Worm (Caenorhabditis elegans): ENCODE data around the gene mrpl-2.
A peak's percentile ranks its signal among the peaks of the same experiment; 100 is the strongest.

The mrpl-2 gene

ce11 chrIV:772931-773330 is at the start of gene mrpl-2:
TSS of gene mrpl-2 (plus strand) at chrIV:773237.
- TF ChIP-seq nfya-2 (GFP tag; IDR thresholded peaks at IDR 0.05) = no peak
- TF ChIP-seq lin-54 (GFP tag; optimal IDR thresholded peaks at IDR 0.05) = peak; percentile 37
- no peak for TF ChIP-seq madf-6 (GFP tag; IDR thresholded peaks at IDR 0.05)
- peak; percentile 55 for TF ChIP-seq efl-1 (GFP tag; optimal IDR thresholded peaks at IDR 0.05)
- TF ChIP-seq mcd-1 (GFP tag; IDR thresholded peaks at IDR 0.05) = peak; percentile 85
- TF ChIP-seq dpl-1 (GFP tag; optimal IDR thresholded peaks at IDR 0.05) = peak; percentile 24
- TF ChIP-seq lin-35 (GFP tag; optimal IDR thresholded peaks at IDR 0.05) = peak in 1 of 3 experiments; percentile 34

ce11 chrIV:728095-728494 is 44.9 kb upstream of the mrpl-2 start, which contains the start of gene Y55F3C.9:
TSS of gene Y55F3C.9 (minus strand) at chrIV:728195.
- TF ChIP-seq Y95B8A.8 (GFP tag; IDR thresholded peaks at IDR 0.05) (no peak), ztf-28 (GFP tag; IDR thresholded peaks at IDR 0.05) (no peak), tlf-1 (GFP tag; optimal IDR thresholded peaks at IDR 0.05) (no peak), nfyb-1 (GFP tag; IDR thresholded peaks at IDR 0.05) (no peak), athp-1 (tag; optimal IDR thresholded peaks at IDR 0.05) (no peak), mcd-1 (GFP tag; IDR thresholded peaks at IDR 0.05) (no peak), Y53G8AR.9 (GFP tag; conservative IDR thresholded peaks at IDR 0.05) (no peak), F23B12.7 (tag; optimal IDR thresholded peaks at IDR 0.05; ENCODE audit: insufficient read depth) (no peak), pbrm-1 (GFP tag; IDR thresholded peaks at IDR 0.05) (no peak), ceh-58 (GFP tag; IDR thresholded peaks at IDR 0.05) (no peak), C06A6.2 (GFP tag; conservative IDR thresholded peaks at IDR 0.05) (no peak), ets-4 (GFP tag; optimal IDR thresholded peaks at IDR 0.05) (no peak), B0035.1 (tag; optimal IDR thresholded peaks at IDR 0.05) (no peak), dpff-1 (tag; optimal IDR thresholded peaks at IDR 0.05) (no peak), nhr-120 (GFP tag; IDR thresholded peaks at IDR 0.05) (no peak), hmg-1.2 (GFP tag; IDR thresholded peaks at IDR 0.05) (no peak), egl-44 (GFP tag; IDR thresholded peaks at IDR 0.05) (no peak), ceh-27 (GFP tag; optimal IDR thresholded peaks at IDR 0.05) (no peak)

DNA sequence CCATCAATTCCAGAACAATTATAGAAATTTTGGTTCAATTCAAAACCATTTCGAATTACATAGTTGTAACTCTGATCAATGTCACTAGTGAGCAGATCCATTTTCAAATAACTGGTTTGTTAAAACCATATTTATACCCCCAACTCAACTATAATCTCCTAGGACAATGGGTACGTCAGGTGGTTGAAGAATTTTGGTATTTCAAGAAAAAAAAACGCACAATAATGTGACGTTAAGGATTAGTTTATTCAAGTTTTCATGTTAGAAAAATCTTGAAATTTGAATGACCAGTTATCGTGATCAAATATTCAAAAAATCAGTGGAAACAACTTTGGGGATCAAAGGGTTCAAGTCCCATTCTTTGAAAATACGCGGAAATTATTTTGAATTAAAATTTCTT is 42.1 kb upstream of the mrpl-2 start, which contains the start of gene srt-24:
TSS of gene srt-24 (minus strand) at position 101 of the 400 bp plus-strand sequence.
- no peak for TF ChIP-seq F52B5.7 (tag; optimal IDR thresholded peaks at IDR 0.05)
- TF ChIP-seq atf-7 (tag; optimal IDR thresholded peaks at IDR 0.05) = no peak
- TF ChIP-seq xnd-1 (tag; optimal IDR thresholded peaks at IDR 0.05) = no peak
- TF ChIP-seq hsf-1 (GFP tag; IDR thresholded peaks at IDR 0.05) = no peak
- no peak for TF ChIP-seq lsy-27 (tag; optimal IDR thresholded peaks at IDR 0.05; ENCODE audit: borderline replicate concordance, insufficient read depth)
- TF ChIP-seq snpc-4 (GFP tag; optimal IDR thresholded peaks at IDR 0.05) = no peak
- no peak for TF ChIP-seq snpc-4 (tag; optimal IDR thresholded peaks at IDR 0.05)

DNA sequence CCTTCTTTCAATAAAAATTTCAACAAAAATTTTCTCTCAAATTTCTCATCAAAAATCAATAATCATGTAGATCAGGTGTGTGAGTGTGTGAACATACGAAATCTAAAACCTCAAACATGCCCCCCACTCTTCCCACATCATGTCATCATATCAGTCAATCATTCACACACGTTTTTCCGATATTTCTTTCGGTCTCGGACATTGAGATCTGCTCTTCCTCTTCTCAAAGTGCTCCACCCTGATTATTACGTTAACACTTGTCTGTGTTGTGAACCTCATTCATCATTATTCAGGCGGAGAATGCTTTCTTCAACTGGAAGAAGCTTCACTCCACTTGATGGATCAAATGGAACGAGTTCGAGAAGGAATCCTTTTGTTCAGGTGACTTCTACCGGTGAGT is 36.6 kb upstream of the mrpl-2 start, which contains the start of gene kvs-5:
TSS of gene kvs-5 (plus strand) at position 301 of the 400 bp plus-strand sequence.
- TF ChIP-seq Y67H2A.10 (GFP tag; conservative IDR thresholded peaks at IDR 0.05) (no peak), mes-4 (tag; optimal IDR thresholded peaks at IDR 0.05) (no peak), F23B12.7 (tag; optimal IDR thresholded peaks at IDR 0.05; ENCODE audit: insufficient read depth) (no peak), pha-4 (tag; optimal IDR thresholded peaks at IDR 0.05) (no peak), ceh-58 (GFP tag; IDR thresholded peaks at IDR 0.05) (no peak), nhr-80 (tag; optimal IDR thresholded peaks at IDR 0.05) (no peak), egl-44 (GFP tag; IDR thresholded peaks at IDR 0.05) (no peak), B0035.1 (tag; optimal IDR thresholded peaks at IDR 0.05) (no peak), ztf-18 (tag; optimal IDR thresholded peaks at IDR 0.05) (no peak), dpl-1 (GFP tag; optimal IDR thresholded peaks at IDR 0.05) (no peak), B0336.3 (GFP tag; IDR thresholded peaks at IDR 0.05) (no peak), fkh-3 (tag; optimal IDR thresholded peaks at IDR 0.05) (no peak), gei-17 (GFP tag; optimal IDR thresholded peaks at IDR 0.05) (no peak)

Data from whole organism, young adult.